Fruit fly (Drosophila melanogaster): ENCODE measurements around the gene mex1.

The mex1 gene

DNA sequence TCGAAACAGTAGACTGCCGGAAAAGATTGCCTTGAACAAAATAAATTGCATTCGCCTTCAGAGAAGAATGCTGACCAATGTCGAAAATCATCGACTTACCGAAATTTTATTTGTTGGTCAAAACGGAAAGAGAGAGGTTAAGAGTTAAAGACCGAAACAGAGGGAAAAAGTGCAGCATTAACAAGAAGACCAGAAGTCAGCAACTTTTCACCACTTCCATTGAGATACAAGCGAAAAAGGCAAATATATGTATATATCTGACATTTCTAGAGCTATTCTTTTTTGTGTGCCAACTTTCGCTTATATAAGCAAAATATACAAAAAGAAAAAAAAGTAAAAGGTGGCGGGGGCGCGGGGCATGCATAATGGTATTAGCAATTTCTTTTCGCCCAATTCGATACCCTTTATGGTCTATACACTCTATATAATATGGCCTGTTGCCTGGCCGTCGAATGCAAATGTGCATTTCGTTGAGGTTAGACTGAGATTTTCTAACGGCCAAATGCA is 20.6 kb upstream of the mex1 start (continued):
- TF ChIP-seq vfl (GFP tag; optimal IDR thresholded peaks at IDR 0.05) = no peak
- TF ChIP-seq CG17359 (tag; optimal IDR thresholded peaks at IDR 0.05) = no peak
- no peak for TF ChIP-seq rib (GFP tag; IDR thresholded peaks at IDR 0.05)
- no peak for TF ChIP-seq lola (GFP tag; optimal IDR thresholded peaks at IDR 0.05)
- TF ChIP-seq sna (GFP tag; IDR thresholded peaks at IDR 0.05; ENCODE audit: partially characterized antibody) = no peak
- TF ChIP-seq cg (GFP tag; optimal IDR thresholded peaks at IDR 0.05) = no peak
- TF ChIP-seq Blimp-1 (GFP tag; optimal IDR thresholded peaks at IDR 0.05) = peak; percentile 12
- TF ChIP-seq CG16813 (GFP tag; IDR thresholded peaks at IDR 0.05; ENCODE audit: partially characterized antibody) = no peak

DNA sequence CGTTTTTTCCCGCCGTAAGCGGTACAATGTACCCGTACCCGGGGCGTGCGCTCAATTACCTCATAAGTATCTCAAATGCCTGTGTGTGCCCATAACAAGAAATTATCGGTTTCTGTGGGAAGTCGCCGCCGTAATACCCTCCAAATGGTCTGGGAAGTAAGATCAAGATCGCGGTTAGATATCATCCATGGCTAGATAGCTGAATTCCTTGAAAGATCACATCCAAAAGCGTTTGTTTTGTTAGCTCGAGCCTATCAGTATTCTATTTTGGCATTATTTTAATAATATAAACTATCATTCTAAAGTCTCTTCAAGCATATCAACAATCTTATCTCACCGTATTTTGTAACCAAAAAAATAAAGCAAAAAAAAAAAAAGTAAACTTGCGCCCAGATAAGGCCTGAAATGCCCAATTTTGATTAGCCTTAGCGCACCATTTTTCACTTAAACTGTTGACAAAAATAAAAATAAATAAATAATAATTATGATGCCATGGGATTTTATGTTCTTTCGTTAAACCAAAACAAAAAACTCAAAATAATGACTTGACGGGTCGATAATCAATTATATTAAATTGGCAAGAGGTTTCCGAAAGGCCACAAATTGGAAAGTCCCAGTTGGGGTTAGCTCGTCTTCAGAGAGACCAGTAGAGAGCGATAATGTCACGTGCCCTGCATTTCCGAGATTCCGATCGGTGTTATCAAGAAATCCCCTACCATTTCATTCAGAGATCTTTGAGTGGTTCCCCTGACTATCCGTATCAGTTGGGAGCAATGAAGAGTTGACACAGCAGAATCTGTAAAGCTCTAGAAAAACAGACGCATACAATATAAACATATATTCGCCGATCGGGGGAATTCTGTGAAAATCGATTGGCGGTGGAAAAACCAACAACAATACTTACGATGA is 19.4 kb upstream of the mex1 start:
- TF ChIP-seq CG34422 (GFP tag; IDR thresholded peaks at IDR 0.05) (peak; percentile 39; the same call in 1 of the 3 replicates), ab (GFP tag; optimal IDR thresholded peaks at IDR 0.05) (no peak), grn (GFP tag; optimal IDR thresholded peaks at IDR 0.05) (peak; percentile 86), sqz (GFP tag; optimal IDR thresholded peaks at IDR 0.05) (peak; percentile 77), CG3838 (GFP tag; optimal IDR thresholded peaks at IDR 0.05) (no peak), lab (GFP tag; optimal IDR thresholded peaks at IDR 0.05) (peak; percentile 2), D19B (GFP tag; optimal IDR thresholded peaks at IDR 0.05) (peak; percentile 61), Med (GFP tag) (peak; percentile 21), chinmo (GFP tag; IDR thresholded peaks at IDR 0.05; ENCODE audit: partially characterized antibody) (0 out of 4 replicates have a peak, but pooled peaks have one; percentile 20), cad (GFP tag; optimal IDR thresholded peaks at IDR 0.05) (no peak), wek (GFP tag; optimal IDR thresholded peaks at IDR 0.05) (no peak), row (GFP tag; IDR thresholded peaks at IDR 0.05) (peak; percentile 44; the same call in 2 of the 3 replicates), Ets65A (GFP tag) (peak; percentile 40), sens (GFP tag) (peak; percentile 45), yki (optimal IDR thresholded peaks at IDR 0.05) (no peak), cwo (GFP tag; optimal IDR thresholded peaks at IDR 0.05) (peak; percentile 84), CG18599 (GFP tag; optimal IDR thresholded peaks at IDR 0.05) (peak; percentile 12), mirr (GFP tag; optimal IDR thresholded peaks at IDR 0.05) (peak; percentile 41), CG6683 (GFP tag; optimal IDR thresholded peaks at IDR 0.05) (no peak), GATAe (GFP tag; conservative IDR thresholded peaks at IDR 0.05) (peak; percentile 63; the same call in 1 of the 2 replicates), Vsx1 (GFP tag; optimal IDR thresholded peaks at IDR 0.05) (peak; percentile 55), Blimp-1 (GFP tag; optimal IDR thresholded peaks at IDR 0.05) (peak; percentile 1), Pdp1 (GFP tag; optimal IDR thresholded peaks at IDR 0.05) (peak in 1 of 2 experiments; percentile 35), croc (GFP tag; conservative IDR thresholded peaks at IDR 0.05) (no peak), dmrt99B (tag; optimal IDR thresholded peaks at IDR 0.05) (peak; percentile 1), NFAT (GFP tag; IDR thresholded peaks at IDR 0.05) (no peak), D19A (tag; optimal IDR thresholded peaks at IDR 0.05) (peak; percentile 72), sug (tag; optimal IDR thresholded peaks at IDR 0.05) (peak; percentile 35), tx (GFP tag; optimal IDR thresholded peaks at IDR 0.05) (no peak), Sox102F (GFP tag; optimal IDR thresholded peaks at IDR 0.05) (peak; percentile 35), CG18262 (tag; optimal IDR thresholded peaks at IDR 0.05) (peak; percentile 18), zen2 (GFP tag; IDR thresholded peaks at IDR 0.05; ENCODE audit: partially characterized antibody) (no peak), exex (tag; optimal IDR thresholded peaks at IDR 0.05) (peak; percentile 88), CG14441 (GFP tag; IDR thresholded peaks at IDR 0.05) (0 out of 2 replicates have a peak, but pooled peaks have one; percentile 38), Atf3 (GFP tag; optimal IDR thresholded peaks at IDR 0.05) (no peak), CG2712 (tag; optimal IDR thresholded peaks at IDR 0.05) (peak; percentile 6), gem (tag; optimal IDR thresholded peaks at IDR 0.05) (peak; percentile 22)

All from whole organism, embryonic.